Fruit fly (Drosophila melanogaster): ENCODE measurements around the gene CG34447.
A peak's percentile ranks its signal among the peaks of the same experiment; 100 is the strongest.

The CG34447 gene

DNA sequence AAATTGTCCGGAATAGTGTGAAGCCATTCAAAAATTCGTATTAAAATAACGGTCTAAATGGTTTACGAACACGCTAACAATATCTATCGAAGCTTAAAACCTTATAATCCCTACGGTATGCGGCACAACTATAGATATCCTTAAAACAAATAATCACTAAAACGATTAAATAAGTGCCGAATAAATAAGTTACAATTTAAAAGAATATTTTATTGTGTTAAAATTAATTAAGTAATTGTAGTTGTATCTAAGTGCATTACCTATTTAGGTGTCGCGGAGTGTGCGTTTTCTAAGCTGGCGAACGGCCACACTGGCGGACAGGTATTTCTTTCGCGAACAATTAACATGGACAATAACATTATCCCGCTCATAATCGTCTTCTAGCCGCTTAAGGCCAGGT, 39.0 kb downstream of the CG34447 start, which contains the start of gene Eogt (continued):
- TF ChIP-seq Hr38 (GFP tag; optimal IDR thresholded peaks at IDR 0.05) (no peak), lz (GFP tag; optimal IDR thresholded peaks at IDR 0.05) (peak; percentile 95), CG16779 (tag; optimal IDR thresholded peaks at IDR 0.05) (peak; percentile 88), topi (GFP tag; optimal IDR thresholded peaks at IDR 0.05) (peak; percentile 90), OdsH (GFP tag; optimal IDR thresholded peaks at IDR 0.05) (peak; percentile 96), CG11762 (GFP tag; optimal IDR thresholded peaks at IDR 0.05; ENCODE audit: insufficient read depth) (peak; percentile 65), Sox102F (GFP tag; optimal IDR thresholded peaks at IDR 0.05) (peak; percentile 88), CG6808 (GFP tag; optimal IDR thresholded peaks at IDR 0.05) (peak; percentile 88), CG10669 (GFP tag; optimal IDR thresholded peaks at IDR 0.05) (peak; percentile 94), CG8632 (GFP tag; optimal IDR thresholded peaks at IDR 0.05) (peak; percentile 93), CG34406 (GFP tag; optimal IDR thresholded peaks at IDR 0.05) (peak; percentile 95), CG6163 (GFP tag; IDR thresholded peaks at IDR 0.05) (peak; percentile 98), CG9139 (GFP tag; optimal IDR thresholded peaks at IDR 0.05) (peak; percentile 80), Smox (GFP tag; optimal IDR thresholded peaks at IDR 0.05) (peak; percentile 92), Lpt (GFP tag; optimal IDR thresholded peaks at IDR 0.05) (peak; percentile 89), cyc (GFP tag; optimal IDR thresholded peaks at IDR 0.05) (peak; percentile 91), CG6854 (GFP tag; optimal IDR thresholded peaks at IDR 0.05) (peak; percentile 83), salr (GFP tag; optimal IDR thresholded peaks at IDR 0.05) (peak; percentile 84 to 96), fd59A (GFP tag; optimal IDR thresholded peaks at IDR 0.05) (peak; percentile 94), net (GFP tag; optimal IDR thresholded peaks at IDR 0.05) (peak; percentile 89), Gug (GFP tag; IDR thresholded peaks at IDR 0.05) (peak; percentile 95), CG32006 (GFP tag; optimal IDR thresholded peaks at IDR 0.05) (peak; percentile 95), CG6276 (GFP tag; optimal IDR thresholded peaks at IDR 0.05) (peak; percentile 89), achi (GFP tag; optimal IDR thresholded peaks at IDR 0.05) (peak; percentile 90), ss (GFP tag; optimal IDR thresholded peaks at IDR 0.05) (peak in 1 of 2 experiments; percentile 92), CG8319 (GFP tag; optimal IDR thresholded peaks at IDR 0.05) (peak; percentile 79), CG4318 (GFP tag; optimal IDR thresholded peaks at IDR 0.05) (peak; percentile 89), spab (GFP tag; optimal IDR thresholded peaks at IDR 0.05) (peak; percentile 89), Sox14 (GFP tag; optimal IDR thresholded peaks at IDR 0.05) (peak; percentile 94), CG6792 (GFP tag; optimal IDR thresholded peaks at IDR 0.05) (peak; percentile 93), Met (GFP tag; optimal IDR thresholded peaks at IDR 0.05) (peak; percentile 91), CG8119 (GFP tag; IDR thresholded peaks at IDR 0.05) (peak; percentile 96), dsx (GFP tag; optimal IDR thresholded peaks at IDR 0.05; ENCODE audit: poor library complexity, severe bottlenecking) (peak; percentile 95), CG11902 (GFP tag; optimal IDR thresholded peaks at IDR 0.05) (peak; percentile 93), Blimp-1 (GFP tag; optimal IDR thresholded peaks at IDR 0.05) (peak; percentile 84), eg (GFP tag; IDR thresholded peaks at IDR 0.05) (peak; percentile 99), Ets21C (GFP tag; optimal IDR thresholded peaks at IDR 0.05) (peak; percentile 86), CG7368 (GFP tag; optimal IDR thresholded peaks at IDR 0.05) (peak; percentile 84), dac (GFP tag; optimal IDR thresholded peaks at IDR 0.05) (peak; percentile 84)

dm6 chr2L:2376418-2376702, 43.5 kb downstream of the CG34447 start:
- TF ChIP-seq CG8119 (GFP tag; IDR thresholded peaks at IDR 0.05): 0 out of 3 replicates have a peak, but pooled peaks have one; percentile 24
- no peak for TF ChIP-seq fd59A (GFP tag; optimal IDR thresholded peaks at IDR 0.05)
- TF ChIP-seq ss (GFP tag; optimal IDR thresholded peaks at IDR 0.05): no peak
